Worm (Caenorhabditis elegans) whole organism, dauer: ENCODE data around the gene Y39B6A.10.
"Not testable (repeated sequence)": the region's sequence is repeated elsewhere in the genome, so short reads cannot be mapped to it uniquely, and the experiment has no call there.

Experiments used
- unc-62 ChIP-seq: sonication (generic microtip); optimal IDR thresholded peaks from 2 replicates; lab custom pipeline; 2017; ENCODE audit warnings: missing biosample characterization, missing genetic modification reagents, missing genetic modification characterization

Y39B6A.10 gene

ce11 chrV:19129497-19130212 lies 3.8 kb downstream of the Y39B6A.10 start:
- TF ChIP-seq unc-62 (GFP tag; lab: Kevin White, UChicago), result no peak

- no peak for TF ChIP-seq unc-62 (GFP tag; lab: Kevin White, UChicago)
These were observed 6.2 kb downstream of the Y39B6A.10 start, which contains the start of gene dyf-17 for ce11 chrV:19127225-19127624. dyf-17 (plus strand) TSS chrV:19127525.

- TF ChIP-seq unc-62 (GFP tag; lab: Kevin White, UChicago), result no peak
These were observed 7.6 kb downstream of the Y39B6A.10 start for ce11 chrV:19125812-19126211.

- no peak for TF ChIP-seq unc-62 (GFP tag; lab: Kevin White, UChicago)
These were observed 8.2 kb downstream of the Y39B6A.10 start for ce11 chrV:19125253-19125652.

ce11 chrV:19124586-19124985 lies 8.8 kb downstream of the Y39B6A.10 start, which contains the start of gene bed-1:
bed-1 (minus strand) TSS chrV:19124922.
- TF ChIP-seq unc-62 (GFP tag; lab: Kevin White, UChicago), result no peak

ce11 chrV:19120743-19121642 lies 12.4 kb downstream of the Y39B6A.10 start:
- TF ChIP-seq unc-62 (GFP tag; lab: Kevin White, UChicago), result no peak

ce11 chrV:19119260-19119659 lies 14.1 kb downstream of the Y39B6A.10 start, which contains the start of gene Y39B6A.13:
Y39B6A.13 (minus strand) TSS chrV:19119425.
- TF ChIP-seq unc-62 (GFP tag; lab: Kevin White, UChicago), result no peak

- no peak for TF ChIP-seq unc-62 (GFP tag; lab: Kevin White, UChicago)
These were observed 15.1 kb downstream of the Y39B6A.10 start, which contains the start of gene pro-3 for ce11 chrV:19118312-19118711. pro-3 (minus strand) TSS chrV:19118412.

- no peak for TF ChIP-seq unc-62 (GFP tag; lab: Kevin White, UChicago)
These were observed 16.5 kb downstream of the Y39B6A.10 start for ce11 chrV:19116872-19117372.

ce11 chrV:19107065-19107464 lies 26.3 kb downstream of the Y39B6A.10 start:
- no peak for TF ChIP-seq unc-62 (GFP tag; lab: Kevin White, UChicago)

ce11 chrV:19101589-19102201 lies 31.7 kb downstream of the Y39B6A.10 start, which contains the start of gene zhp-4:
zhp-4 (minus strand) TSS chrV:19101786.
- TF ChIP-seq unc-62 (GFP tag; lab: Kevin White, UChicago), result not testable (repeated sequence)

- no peak for TF ChIP-seq unc-62 (GFP tag; lab: Kevin White, UChicago)
These were observed 33.9 kb downstream of the Y39B6A.10 start for ce11 chrV:19099504-19099903.

ce11 chrV:19090885-19091284 lies 42.5 kb downstream of the Y39B6A.10 start:
- no peak for TF ChIP-seq unc-62 (GFP tag; lab: Kevin White, UChicago)

- TF ChIP-seq unc-62 (GFP tag; lab: Kevin White, UChicago), result no peak
These were observed 46.0 kb downstream of the Y39B6A.10 start, which contains the start of gene nhr-145 for ce11 chrV:19087426-19087825. nhr-145 (plus strand) TSS chrV:19087723.

- no peak for TF ChIP-seq unc-62 (GFP tag; lab: Kevin White, UChicago)
These were observed 49.6 kb downstream of the Y39B6A.10 start for ce11 chrV:19083789-19084188.
